Fruit fly (Drosophila melanogaster) whole organism, embryonic: Measurements from ENCODE around the gene CG42494.

ENCODE experiments used
- Abd-B ChIP-seq: fragments of 200-800 bp; sonication (Bioruptor generic); optimal IDR thresholded peaks from 2 replicates; lab custom pipeline; 2018; ENCODE audit warnings: missing biosample characterization, mild to moderate bottlenecking, missing genetic modification characterization, moderate library complexity
- Antp ChIP-seq: fragments of 200-800 bp; sonication (Bioruptor generic); optimal IDR thresholded peaks from 3 replicates; lab custom pipeline; 2016; ENCODE audit warnings: missing biosample characterization, missing genetic modification characterization
- BEAF-32 ChIP-seq: fragments of 200-800 bp; sonication (Bioruptor generic); optimal IDR thresholded peaks from 3 replicates; lab custom pipeline; 2017; ENCODE audit warnings: missing biosample characterization, missing genetic modification characterization, mild to moderate bottlenecking, moderate library complexity, missing genetic modification reagents
- C15 ChIP-seq: fragments of 200-800 bp; sonication (Bioruptor generic); IDR thresholded peaks from 3 replicates; pipeline ENCODE4 v1.3.6; 2022; ENCODE audit warnings: missing biosample characterization, missing genetic modification characterization
- CG10274 ChIP-seq: fragments of 200-800 bp; sonication (Bioruptor generic); optimal IDR thresholded peaks from 3 replicates; lab custom pipeline; 2017; ENCODE audit warnings: missing biosample characterization, mild to moderate bottlenecking, missing genetic modification characterization
- CG11723 ChIP-seq: fragments of 200-800 bp; sonication (Bioruptor generic); optimal IDR thresholded peaks from 2 replicates; lab custom pipeline; 2017; ENCODE audit warnings: missing biosample characterization, mild to moderate bottlenecking, missing genetic modification characterization
- CG12071 ChIP-seq: fragments of 200-800 bp; sonication (Bioruptor generic); optimal IDR thresholded peaks from 3 replicates; lab custom pipeline; 2018; ENCODE audit warnings: missing biosample characterization, mild to moderate bottlenecking, missing genetic modification characterization
- CG14710 ChIP-seq: fragments of 200-800 bp; sonication (Bioruptor generic); optimal IDR thresholded peaks from 3 replicates; lab custom pipeline; 2019; ENCODE audit warnings: missing biosample characterization, mild to moderate bottlenecking, missing genetic modification characterization, moderate library complexity
- CG17802 ChIP-seq: fragments of 200-800 bp; sonication (Bioruptor generic); optimal IDR thresholded peaks from 2 replicates; lab custom pipeline; 2018; ENCODE audit warnings: missing biosample characterization, mild to moderate bottlenecking, missing genetic modification characterization, moderate library complexity
- CG18764 ChIP-seq: fragments of 200-800 bp; sonication (Bioruptor generic); optimal IDR thresholded peaks from 3 replicates; lab custom pipeline; 2016; ENCODE audit warnings: missing biosample characterization, missing genetic modification characterization
- CG2199 ChIP-seq: fragments of 200-800 bp; sonication (Bioruptor generic); IDR thresholded peaks from 3 replicates; pipeline ENCODE4 v1.3.6; 2022; ENCODE audit warnings: missing biosample characterization, missing genetic modification characterization
- CG2875 ChIP-seq: fragments of 200-800 bp; sonication (Bioruptor generic); optimal IDR thresholded peaks from 2 replicates; lab custom pipeline; 2017; ENCODE audit warnings: missing biosample characterization, mild to moderate bottlenecking, missing genetic modification characterization, missing genetic modification reagents
- CG32532 ChIP-seq: fragments of 200-800 bp; sonication (Bioruptor generic); IDR thresholded peaks from 2 replicates; pipeline ENCODE4 v1.3.6; 2022; ENCODE audit warnings: missing biosample characterization, missing genetic modification characterization
- CG33213 ChIP-seq: fragments of 200-800 bp; sonication (Bioruptor generic); optimal IDR thresholded peaks from 3 replicates; lab custom pipeline; 2016; ENCODE audit warnings: missing biosample characterization, missing genetic modification characterization
- CG4424 ChIP-seq: fragments of 200-800 bp; sonication (Bioruptor generic); optimal IDR thresholded peaks from 3 replicates; lab custom pipeline; 2016; ENCODE audit warnings: missing biosample characterization, missing genetic modification characterization
- CG5180 ChIP-seq: fragments of 200-800 bp; sonication (Bioruptor generic); optimal IDR thresholded peaks from 3 replicates; lab custom pipeline; 2017; ENCODE audit warnings: missing biosample characterization, missing genetic modification characterization, mild to moderate bottlenecking, moderate library complexity, missing genetic modification reagents
- CG5953 ChIP-seq: fragments of 200-800 bp; sonication (Bioruptor generic); IDR thresholded peaks from 2 replicates; pipeline ENCODE4 v1.3.6; 2022; ENCODE audit warnings: missing biosample characterization, missing genetic modification characterization
- CG7556 ChIP-seq: fragments of 200-800 bp; sonication (Bioruptor generic); optimal IDR thresholded peaks from 2 replicates; lab custom pipeline; 2017; ENCODE audit warnings: missing biosample characterization, mild to moderate bottlenecking, missing genetic modification characterization
- CG7745 ChIP-seq: fragments of 200-800 bp; sonication (Bioruptor generic); optimal IDR thresholded peaks from 2 replicates; lab custom pipeline; 2018; ENCODE audit warnings: missing biosample characterization, mild to moderate bottlenecking, missing genetic modification characterization, moderate library complexity
- CG8924 ChIP-seq: fragments of 200-800 bp; optimal IDR thresholded peaks from 3 replicates; lab custom pipeline; 2019; ENCODE audit warnings: missing biosample characterization, mild to moderate bottlenecking, missing genetic modification characterization, moderate library complexity
- CG9797 ChIP-seq: fragments of 200-800 bp; sonication (Bioruptor generic); optimal IDR thresholded peaks from 3 replicates; lab custom pipeline; 2018; ENCODE audit warnings: missing biosample characterization, mild to moderate bottlenecking, missing genetic modification characterization
- D19B ChIP-seq: fragments of 200-800 bp; sonication (Bioruptor generic); optimal IDR thresholded peaks from 2 replicates; lab custom pipeline; 2017; ENCODE audit warnings: missing biosample characterization, mild to moderate bottlenecking, missing genetic modification characterization
- Deaf1 ChIP-seq: fragments of 200-800 bp; optimal IDR thresholded peaks from 3 replicates; lab custom pipeline; 2019; ENCODE audit warnings: missing biosample characterization, mild to moderate bottlenecking, missing genetic modification characterization, moderate library complexity
- Hr3 ChIP-seq: fragments of 200-800 bp; sonication (Bioruptor generic); optimal IDR thresholded peaks from 3 replicates; lab custom pipeline; 2016; ENCODE audit warnings: missing biosample characterization, missing genetic modification characterization
- Jarid2 ChIP-seq: fragments of 200-800 bp; sonication (Bioruptor generic); optimal IDR thresholded peaks from 3 replicates; lab custom pipeline; 2017; ENCODE audit warnings: mild to moderate bottlenecking, missing biosample characterization, missing genetic modification reagents, missing genetic modification characterization
- Lhr ChIP-seq: fragments of 200-800 bp; sonication (Bioruptor generic); optimal IDR thresholded peaks from 3 replicates; lab custom pipeline; 2017; ENCODE audit warnings: mild to moderate bottlenecking, missing biosample characterization, missing genetic modification reagents, missing genetic modification characterization
- Myb ChIP-seq: fragments of 200-800 bp; sonication (Bioruptor generic); optimal IDR thresholded peaks from 2 replicates; lab custom pipeline; 2016; ENCODE audit warnings: missing biosample characterization, missing genetic modification characterization
- Nf-YC ChIP-seq: fragments of 200-800 bp; optimal IDR thresholded peaks from 3 replicates; lab custom pipeline; 2019; ENCODE audit warnings: missing biosample characterization, mild to moderate bottlenecking, missing genetic modification characterization, moderate library complexity
- Side ChIP-seq: fragments of 200-800 bp; sonication (Bioruptor generic); optimal IDR thresholded peaks from 2 replicates; lab custom pipeline; 2016; ENCODE audit warnings: missing biosample characterization, missing genetic modification characterization
- Sox100B ChIP-seq: fragments of 200-800 bp; sonication (Bioruptor generic); optimal IDR thresholded peaks from 3 replicates; lab custom pipeline; 2018; ENCODE audit warnings: missing biosample characterization, mild to moderate bottlenecking, missing genetic modification characterization
- Tbp ChIP-seq: fragments of >200 bp; optimal IDR thresholded peaks from 2 replicates; lab custom pipeline; 2018; ENCODE audit warnings: missing biosample characterization, missing genetic modification characterization
- abd-A ChIP-seq: fragments of 200-800 bp; sonication (Bioruptor generic); optimal IDR thresholded peaks from 3 replicates; lab custom pipeline; 2019; ENCODE audit warnings: missing biosample characterization, mild to moderate bottlenecking, missing genetic modification characterization, moderate library complexity
- bowl ChIP-seq: fragments of 200-800 bp; sonication (Bioruptor generic); IDR thresholded peaks from 2 replicates; pipeline ENCODE4 v1.3.6; 2022; ENCODE audit warnings: missing biosample characterization, missing genetic modification characterization
- cad ChIP-seq: fragments of >200 bp; optimal IDR thresholded peaks from 2 replicates; lab custom pipeline; 2017; ENCODE audit warnings: missing biosample characterization, missing genetic modification characterization
- caup ChIP-seq: fragments of 200-800 bp; sonication (Bioruptor generic); optimal IDR thresholded peaks from 3 replicates; lab custom pipeline; 2017; ENCODE audit warnings: missing biosample characterization, mild to moderate bottlenecking, missing genetic modification characterization, moderate library complexity; ENCODE audit not compliant: severe bottlenecking
- crc ChIP-seq: fragments of 200-800 bp; sonication (Bioruptor generic); optimal IDR thresholded peaks from 2 replicates; lab custom pipeline; 2016; ENCODE audit warnings: missing biosample characterization, missing genetic modification characterization
- da ChIP-seq: fragments of 200-800 bp; sonication (Bioruptor generic); optimal IDR thresholded peaks from 2 replicates; lab custom pipeline; 2016; ENCODE audit warnings: missing biosample characterization, missing genetic modification characterization
- dm ChIP-seq: fragments of 200-800 bp; sonication (Bioruptor generic); optimal IDR thresholded peaks from 3 replicates; lab custom pipeline; 2016; ENCODE audit warnings: missing biosample characterization, missing genetic modification characterization
- dysf ChIP-seq: fragments of 200-800 bp; sonication (Bioruptor generic); IDR thresholded peaks from 3 replicates; pipeline ENCODE4 v1.3.6; 2022; ENCODE audit warnings: missing biosample characterization, missing genetic modification characterization
- eve ChIP-seq, 2 experiments: fragments of >200 bp; optimal IDR thresholded peaks; 2 replicates each; lab custom pipeline; 2017; ENCODE audit warnings: missing biosample characterization in 2 of 2, missing genetic modification characterization in 2 of 2
- ewg ChIP-seq: fragments of 200-800 bp; sonication (Bioruptor generic); optimal IDR thresholded peaks from 3 replicates; lab custom pipeline; 2017; ENCODE audit warnings: mild to moderate bottlenecking, missing biosample characterization, missing genetic modification reagents, missing genetic modification characterization
- gem ChIP-seq: fragments of 200-800 bp; sonication (Bioruptor generic); optimal IDR thresholded peaks from 2 replicates; lab custom pipeline; 2019; ENCODE audit warnings: missing biosample characterization, mild to moderate bottlenecking, missing genetic modification characterization, moderate library complexity
- grau ChIP-seq: fragments of 200-800 bp; optimal IDR thresholded peaks from 3 replicates; lab custom pipeline; 2019; ENCODE audit warnings: missing biosample characterization, mild to moderate bottlenecking, missing genetic modification characterization, moderate library complexity
- hb ChIP-seq: fragments of 200-800 bp; sonication (Bioruptor generic); IDR thresholded peaks from 3 replicates; pipeline ENCODE4 v1.3.6; 2022; ENCODE audit warnings: missing biosample characterization, missing genetic modification characterization; ENCODE audit not compliant: partially characterized antibody
- ind ChIP-seq: fragments of 200-800 bp; sonication (Bioruptor generic); optimal IDR thresholded peaks from 3 replicates; lab custom pipeline; 2016; ENCODE audit warnings: missing biosample characterization, missing genetic modification characterization
- jing ChIP-seq: fragments of 200-800 bp; sonication (Bioruptor generic); optimal IDR thresholded peaks from 2 replicates; lab custom pipeline; 2018; ENCODE audit warnings: missing biosample characterization, mild to moderate bottlenecking, missing genetic modification characterization
- kah ChIP-seq: fragments of 200-800 bp; sonication (Bioruptor generic); optimal IDR thresholded peaks from 2 replicates; lab custom pipeline; 2018; ENCODE audit warnings: missing biosample characterization, mild to moderate bottlenecking, missing genetic modification characterization
- sens ChIP-seq: fragments of 200-800 bp; sonication (Bioruptor generic); peaks from one replicate; lab custom pipeline; 2016; ENCODE audit warnings: missing biosample characterization, missing genetic modification characterization
- sqz ChIP-seq: fragments of 200-800 bp; sonication (Bioruptor generic); optimal IDR thresholded peaks from 3 replicates; lab custom pipeline; 2018; ENCODE audit warnings: missing biosample characterization, mild to moderate bottlenecking, missing genetic modification characterization
- tio ChIP-seq: fragments of 200-800 bp; sonication (Bioruptor generic); optimal IDR thresholded peaks from 2 replicates; lab custom pipeline; 2017; ENCODE audit warnings: missing biosample characterization, missing genetic modification characterization, inconsistent platforms
- tna ChIP-seq: fragments of 200-800 bp; sonication (Bioruptor generic); IDR thresholded peaks from 2 replicates; pipeline ENCODE4 v1.3.6; 2022; ENCODE audit warnings: missing biosample characterization, missing genetic modification characterization; ENCODE audit not compliant: partially characterized antibody
- zf30C ChIP-seq: fragments of 200-800 bp; sonication (Bioruptor generic); optimal IDR thresholded peaks from 3 replicates; lab custom pipeline; 2018; ENCODE audit warnings: missing biosample characterization, mild to moderate bottlenecking, missing genetic modification characterization

Gene CG42494

DNA sequence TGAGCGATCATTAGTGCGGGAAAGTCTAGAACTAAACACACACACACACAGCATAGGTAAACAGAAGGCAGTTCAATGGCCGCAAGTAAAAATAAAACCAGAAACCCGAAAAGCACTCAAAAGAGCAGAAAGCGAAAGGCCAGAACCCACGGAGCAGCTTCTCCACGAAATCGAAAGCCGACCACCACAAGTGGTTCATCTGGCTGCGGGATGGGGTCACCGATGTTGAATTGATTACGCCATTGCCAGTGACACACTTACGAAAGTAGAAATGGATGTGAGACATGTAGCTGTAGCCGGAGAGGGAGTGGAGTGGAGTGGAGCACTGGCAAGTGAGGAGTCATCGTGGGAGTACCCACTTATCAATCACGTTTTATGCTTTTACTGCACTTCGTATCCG lies 42.8 kb upstream of the CG42494 start (continued):
- TF ChIP-seq zf30C (GFP tag; lab: Kevin White, UChicago) (no peak), dysf (GFP tag; lab: Robert Waterston, UW) (no peak), da (no peak), Deaf1 (tag; lab: Kevin White, UChicago) (peak; percentile 7), gem (no peak), sqz (GFP tag; lab: Kevin White, UChicago) (no peak), CG33213 (no peak), eve (GFP tag; optimal IDR thresholded peaks at IDR 0.05; lab: Kevin White, UChicago) (no peak), Nf-YC (tag; lab: Kevin White, UChicago) (no peak), hb (GFP tag; lab: Robert Waterston, UW) (no peak), tio (no peak), Sox100B (GFP tag; lab: Kevin White, UChicago) (no peak), Abd-B (GFP tag; lab: Kevin White, UChicago) (no peak), CG17802 (tag; lab: Kevin White, UChicago) (no peak), tna (GFP tag; lab: Robert Waterston, UW) (no peak), CG10274 (GFP tag; lab: Kevin White, UChicago) (no peak), CG4424 (GFP tag; lab: Kevin White, UChicago) (no peak), abd-A (tag; lab: Kevin White, UChicago) (no peak), dm (GFP tag; lab: Kevin White, UChicago) (no peak), CG14710 (tag; lab: Kevin White, UChicago) (peak; percentile 58), CG7745 (tag; lab: Kevin White, UChicago) (peak; percentile 64), ewg (no peak), caup (GFP tag; lab: Kevin White, UChicago) (no peak), CG2875 (GFP tag; lab: Kevin White, UChicago) (peak; percentile 30), bowl (GFP tag; lab: Robert Waterston, UW) (no peak), CG8924 (tag; lab: Kevin White, UChicago) (no peak), Hr3 (no peak), crc (GFP tag; lab: Kevin White, UChicago) (no peak), kah (peak; percentile 5), CG32532 (GFP tag; lab: Robert Waterston, UW) (no peak), Tbp (GFP tag; lab: Kevin White, UChicago) (no peak), CG12071 (GFP tag; lab: Kevin White, UChicago) (no peak), Antp (no peak), CG5953 (GFP tag; lab: Robert Waterston, UW) (no peak), CG7556 (GFP tag; lab: Kevin White, UChicago) (no peak), BEAF-32 (GFP tag; lab: Kevin White, UChicago) (no peak), D19B (GFP tag; lab: Kevin White, UChicago) (no peak), Myb (no peak), Side (GFP tag; lab: Kevin White, UChicago) (no peak), CG2199 (no peak), CG18764 (GFP tag; lab: Kevin White, UChicago) (no peak), CG9797 (no peak), ind (GFP tag; lab: Kevin White, UChicago) (no peak), CG5180 (GFP tag; lab: Kevin White, UChicago) (no peak), jing (no peak), CG11723 (no peak), C15 (GFP tag; lab: Robert Waterston, UW) (no peak), cad (GFP tag; lab: Kevin White, UChicago) (no peak), sens (GFP tag; lab: Kevin White, UChicago) (peak; percentile 56), grau (tag; lab: Kevin White, UChicago) (no peak), Lhr (GFP tag; lab: Kevin White, UChicago) (peak; percentile 7), Jarid2 (GFP tag; lab: Kevin White, UChicago) (no peak)
